Fruit fly (Drosophila melanogaster) whole organism, prepupa: ENCODE data around the gene glo.

Experiments
- CG11902 ChIP-seq: fragments of 200-800 bp; sonication (Bioruptor generic); optimal IDR thresholded peaks from 3 replicates; lab custom pipeline; 2016; ENCODE audit warnings: missing biosample characterization, missing genetic modification characterization
- CG31627 ChIP-seq: fragments of 200-800 bp; sonication (Bioruptor generic); optimal IDR thresholded peaks from 3 replicates; lab custom pipeline; 2016; ENCODE audit warnings: missing biosample characterization, missing genetic modification characterization
- CG4318 ChIP-seq: fragments of 200-800 bp; sonication (Bioruptor generic); optimal IDR thresholded peaks from 3 replicates; lab custom pipeline; 2017; ENCODE audit warnings: missing biosample characterization, mild to moderate bottlenecking, missing genetic modification characterization
- CG6808 ChIP-seq: fragments of 200-800 bp; sonication (Bioruptor generic); optimal IDR thresholded peaks from 3 replicates; lab custom pipeline; 2017; ENCODE audit warnings: missing biosample characterization, missing genetic modification characterization, mild to moderate bottlenecking, moderate library complexity, missing genetic modification reagents
- CG7368 ChIP-seq: fragments of 200-800 bp; sonication (Bioruptor generic); optimal IDR thresholded peaks from 3 replicates; lab custom pipeline; 2016; ENCODE audit warnings: missing biosample characterization, missing genetic modification characterization
- CG8119 ChIP-seq: fragments of 200-800 bp; sonication (Bioruptor generic); IDR thresholded peaks from 3 replicates; pipeline ENCODE4 v1.3.6; 2022; ENCODE audit warnings: missing biosample characterization, missing genetic modification characterization
- CG8319 ChIP-seq: fragments of 200-800 bp; sonication (Bioruptor generic); optimal IDR thresholded peaks from 3 replicates; lab custom pipeline; 2016; ENCODE audit warnings: missing biosample characterization, missing genetic modification characterization
- Eip78C ChIP-seq: fragments of 200-800 bp; sonication (Bioruptor generic); peaks from one replicate; lab custom pipeline; 2016; ENCODE audit warnings: missing biosample characterization, missing genetic modification characterization
- Ets21C ChIP-seq: fragments of 200-800 bp; sonication (Bioruptor generic); optimal IDR thresholded peaks from 3 replicates; lab custom pipeline; 2016; ENCODE audit warnings: missing biosample characterization, missing genetic modification characterization
- Gug ChIP-seq: fragments of 200-800 bp; sonication (Bioruptor generic); IDR thresholded peaks from 2 replicates; pipeline ENCODE4 v1.3.6; 2022; ENCODE audit warnings: missing biosample characterization, missing genetic modification characterization
- Lpt ChIP-seq: fragments of 200-800 bp; sonication (Bioruptor generic); optimal IDR thresholded peaks from 3 replicates; lab custom pipeline; 2016; ENCODE audit warnings: missing biosample characterization, missing genetic modification characterization
- achi ChIP-seq: fragments of 200-800 bp; sonication (Bioruptor generic); optimal IDR thresholded peaks from 3 replicates; lab custom pipeline; 2016; ENCODE audit warnings: missing biosample characterization, missing genetic modification characterization
- dsx ChIP-seq: fragments of 200-800 bp; optimal IDR thresholded peaks from 3 replicates; lab custom pipeline; 2019; ENCODE audit warnings: missing biosample characterization, mild to moderate bottlenecking, missing genetic modification characterization, moderate library complexity; ENCODE audit not compliant: poor library complexity, severe bottlenecking
- lz ChIP-seq: fragments of 200-800 bp; sonication (Bioruptor generic); optimal IDR thresholded peaks from 3 replicates; lab custom pipeline; 2016; ENCODE audit warnings: missing biosample characterization, missing genetic modification characterization

DNA sequence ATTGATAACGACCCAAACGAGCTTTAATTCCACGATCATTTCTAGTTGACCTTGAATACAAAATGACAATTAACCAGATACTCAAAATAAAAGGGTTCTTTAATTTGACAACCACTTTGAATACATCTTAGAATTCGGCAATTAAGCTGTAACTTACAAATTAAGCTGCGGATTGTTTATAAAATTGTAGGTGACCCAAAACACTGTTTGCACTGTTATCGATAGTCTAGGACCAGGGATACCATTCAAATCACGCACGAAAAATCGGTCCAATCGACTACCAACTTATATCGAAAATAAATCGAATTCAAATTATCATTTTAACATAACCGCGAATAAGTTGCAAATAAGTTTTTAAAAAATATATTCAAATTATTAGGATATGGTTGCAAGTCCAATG lies 3.0 kb upstream of the glo start, which contains the start of gene Kyat:
- TF ChIP-seq Eip78C (GFP tag; lab: Kevin White, UChicago) (peak; percentile 35), Lpt (no peak), achi (GFP tag; lab: Kevin White, UChicago) (no peak), lz (GFP tag; lab: Kevin White, UChicago) (no peak), CG4318 (GFP tag; lab: Kevin White, UChicago) (no peak), CG11902 (GFP tag; lab: Kevin White, UChicago) (no peak), CG8319 (peak; percentile 99), CG7368 (GFP tag; lab: Kevin White, UChicago) (no peak), Gug (GFP tag; lab: Robert Waterston, UW) (no peak), CG6808 (GFP tag; lab: Kevin White, UChicago) (no peak), CG8119 (no peak), dsx (GFP tag; lab: Kevin White, UChicago) (peak; percentile 56), Ets21C (GFP tag; lab: Kevin White, UChicago) (no peak), CG31627 (GFP tag; lab: Kevin White, UChicago) (no peak)
